Fruit fly (Drosophila melanogaster) whole organism, embryonic: ENCODE data around the gene Nak.
A peak's percentile ranks its signal among the peaks of the same experiment; 100 is the strongest.

Source experiments
- B-H2 ChIP-seq: fragments of 200-800 bp; sonication (Bioruptor generic); optimal IDR thresholded peaks from 2 replicates; lab custom pipeline; 2018; ENCODE audit warnings: missing biosample characterization, mild to moderate bottlenecking, missing genetic modification characterization
- Bdp1 ChIP-seq: fragments of 200-800 bp; sonication (Bioruptor generic); optimal IDR thresholded peaks from 3 replicates; lab custom pipeline; 2016; ENCODE audit warnings: missing biosample characterization, missing genetic modification characterization
- CG13624 ChIP-seq: fragments of 200-800 bp; sonication (Bioruptor generic); optimal IDR thresholded peaks from 2 replicates; lab custom pipeline; 2016; ENCODE audit warnings: missing biosample characterization, missing genetic modification characterization
- CG17829 ChIP-seq: fragments of 200-800 bp; optimal IDR thresholded peaks from 2 replicates; lab custom pipeline; 2019; ENCODE audit warnings: missing biosample characterization, mild to moderate bottlenecking, missing genetic modification characterization, moderate library complexity
- CG18619 ChIP-seq: fragments of 200-800 bp; sonication (Bioruptor generic); optimal IDR thresholded peaks from 3 replicates; lab custom pipeline; 2017; ENCODE audit warnings: missing biosample characterization, mild to moderate bottlenecking, missing genetic modification characterization
- CG8281 ChIP-seq: fragments of 200-800 bp; sonication (Bioruptor generic); optimal IDR thresholded peaks from 2 replicates; lab custom pipeline; 2018; ENCODE audit warnings: missing biosample characterization, mild to moderate bottlenecking, missing genetic modification characterization, moderate library complexity
- Doc3 ChIP-seq: fragments of 200-800 bp; sonication (Bioruptor generic); IDR thresholded peaks from 3 replicates; pipeline ENCODE4 v1.3.6; 2022; ENCODE audit warnings: missing biosample characterization, missing genetic modification characterization; ENCODE audit not compliant: partially characterized antibody
- Ets65A ChIP-seq: fragments of 200-800 bp; sonication (Bioruptor generic); peaks from one replicate; lab custom pipeline; 2016; ENCODE audit warnings: missing biosample characterization, missing genetic modification characterization
- amos ChIP-seq: fragments of 200-800 bp; sonication (Bioruptor generic); IDR thresholded peaks from 2 replicates; pipeline ENCODE4 v1.3.6; 2022; ENCODE audit warnings: missing biosample characterization, missing genetic modification characterization; ENCODE audit not compliant: partially characterized antibody
- crc ChIP-seq: fragments of 200-800 bp; sonication (Bioruptor generic); optimal IDR thresholded peaks from 2 replicates; lab custom pipeline; 2016; ENCODE audit warnings: missing biosample characterization, missing genetic modification characterization
- fd102C ChIP-seq: fragments of 200-800 bp; sonication (Bioruptor generic); optimal IDR thresholded peaks from 2 replicates; lab custom pipeline; 2018; ENCODE audit warnings: missing biosample characterization, mild to moderate bottlenecking, missing genetic modification characterization, moderate library complexity
- hb ChIP-seq: fragments of 200-800 bp; sonication (Bioruptor generic); IDR thresholded peaks from 3 replicates; pipeline ENCODE4 v1.3.6; 2022; ENCODE audit warnings: missing biosample characterization, missing genetic modification characterization; ENCODE audit not compliant: partially characterized antibody
- nau ChIP-seq: fragments of 200-800 bp; sonication (Bioruptor generic); optimal IDR thresholded peaks from 3 replicates; lab custom pipeline; 2017; ENCODE audit warnings: missing biosample characterization, mild to moderate bottlenecking, missing genetic modification characterization, missing genetic modification reagents
- org-1 ChIP-seq: fragments of 200-800 bp; sonication (Bioruptor generic); optimal IDR thresholded peaks from 2 replicates; lab custom pipeline; 2017; ENCODE audit warnings: missing biosample characterization, missing genetic modification characterization
- tll ChIP-seq, 2 experiments: fragments of 200-800 bp in 1 of 2; fragments of >200 bp in 1 of 2; sonication (Bioruptor generic) in 1 of 2; optimal IDR thresholded peaks; 2 replicates each; lab custom pipeline; 2017 to 2019; ENCODE audit warnings: missing biosample characterization in 2 of 2, missing genetic modification characterization in 2 of 2, mild to moderate bottlenecking in 1 of 2, moderate library complexity in 1 of 2
- vnd ChIP-seq: fragments of 200-800 bp; sonication (Bioruptor generic); IDR thresholded peaks from 3 replicates; pipeline ENCODE4 v1.3.6; 2022; ENCODE audit warnings: missing biosample characterization, missing genetic modification characterization; ENCODE audit not compliant: partially characterized antibody
- zen ChIP-seq: fragments of 200-800 bp; sonication (Bioruptor generic); optimal IDR thresholded peaks from 3 replicates; lab custom pipeline; 2018; ENCODE audit warnings: missing biosample characterization, mild to moderate bottlenecking, missing genetic modification characterization, moderate library complexity

Gene Nak

dm6 chr2L:18919474-18919873, 49.1 kb downstream of the Nak start (continued):
- TF ChIP-seq amos (no peak), CG13624 (GFP tag; lab: Kevin White, UChicago) (no peak), Bdp1 (GFP tag; lab: Kevin White, UChicago) (no peak), CG17829 (tag; lab: Kevin White, UChicago) (peak; percentile 65), CG18619 (GFP tag; lab: Kevin White, UChicago) (no peak), B-H2 (GFP tag; lab: Kevin White, UChicago) (no peak), Doc3 (GFP tag; lab: Robert Waterston, UW) (no peak)

dm6 chr2L:18917584-18917983, 51.0 kb downstream of the Nak start:
- TF ChIP-seq org-1 (GFP tag; lab: Kevin White, UChicago): no peak
- no peak for TF ChIP-seq vnd (GFP tag; lab: Robert Waterston, UW)
- peak; percentile 73 for TF ChIP-seq Ets65A (GFP tag; lab: Kevin White, UChicago)
- peak; percentile 5 for TF ChIP-seq zen
- TF ChIP-seq hb (GFP tag; lab: Robert Waterston, UW): 0 out of 3 replicates have a peak, but pooled peaks have one; percentile 15
- TF ChIP-seq crc (GFP tag; lab: Kevin White, UChicago): no peak
- TF ChIP-seq tll (GFP tag; optimal IDR thresholded peaks at IDR 0.05; lab: Kevin White, UChicago): peak in 1 of 2 experiments; percentile 83
- peak; percentile 69 for TF ChIP-seq fd102C (GFP tag; lab: Kevin White, UChicago)

DNA sequence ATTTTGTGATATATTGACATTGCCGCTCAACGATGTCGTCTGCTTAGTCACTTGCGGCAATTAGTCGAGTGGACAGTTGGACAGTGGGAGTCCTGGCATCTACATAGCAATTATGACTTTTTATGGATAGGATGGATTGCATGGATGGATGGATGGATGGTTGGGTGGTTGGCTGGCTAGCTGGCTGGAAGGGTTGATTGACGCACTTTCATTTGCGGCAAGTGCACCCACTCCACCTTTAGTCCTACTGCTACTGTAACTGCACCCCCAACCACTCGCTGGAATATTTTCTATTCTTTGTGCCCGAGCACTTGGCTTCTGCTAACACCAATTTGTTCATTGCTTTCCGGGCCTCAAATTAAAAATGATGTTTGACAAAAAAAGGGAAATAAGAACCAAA, 53.7 kb downstream of the Nak start:
- TF ChIP-seq nau (GFP tag; lab: Kevin White, UChicago) (no peak), CG8281 (tag; lab: Kevin White, UChicago) (peak; percentile 92)
